Fruit fly (Drosophila melanogaster) whole organism, embryonic: ENCODE measurements around the gene CG15170.
A peak's percentile ranks its signal among the peaks of the same experiment; 100 is the strongest.

ENCODE experiments used
- Abd-B ChIP-seq: fragments of 200-800 bp; sonication (Bioruptor generic); optimal IDR thresholded peaks from 2 replicates; lab custom pipeline; 2018; ENCODE audit warnings: missing biosample characterization, mild to moderate bottlenecking, missing genetic modification characterization, moderate library complexity
- C15 ChIP-seq: fragments of 200-800 bp; sonication (Bioruptor generic); IDR thresholded peaks from 3 replicates; pipeline ENCODE4 v1.3.6; 2022; ENCODE audit warnings: missing biosample characterization, missing genetic modification characterization
- CG11247 ChIP-seq: fragments of 200-800 bp; sonication (Bioruptor generic); IDR thresholded peaks from 2 replicates; pipeline ENCODE4 v1.3.6; 2022; ENCODE audit warnings: missing biosample characterization, missing genetic modification characterization
- CG11398 ChIP-seq: fragments of 200-800 bp; sonication (Bioruptor generic); optimal IDR thresholded peaks from 2 replicates; lab custom pipeline; 2016; ENCODE audit warnings: missing biosample characterization, missing genetic modification characterization
- CG11504 ChIP-seq: fragments of 200-800 bp; sonication (Bioruptor generic); optimal IDR thresholded peaks from 3 replicates; lab custom pipeline; 2019; ENCODE audit warnings: missing biosample characterization, mild to moderate bottlenecking, missing genetic modification characterization, moderate library complexity
- CG11560 ChIP-seq: fragments of 200-800 bp; sonication (Bioruptor generic); IDR thresholded peaks from 3 replicates; pipeline ENCODE4 v1.3.6; 2022; ENCODE audit warnings: missing biosample characterization, missing genetic modification characterization
- CG13287 ChIP-seq: fragments of 200-800 bp; sonication (Bioruptor generic); IDR thresholded peaks from 2 replicates; pipeline ENCODE4 v1.3.6; 2022; ENCODE audit warnings: missing biosample characterization, missing genetic modification characterization; ENCODE audit not compliant: partially characterized antibody
- CG13894 ChIP-seq: fragments of 200-800 bp; sonication (Bioruptor generic); optimal IDR thresholded peaks from 3 replicates; lab custom pipeline; 2018; ENCODE audit warnings: missing biosample characterization, mild to moderate bottlenecking, missing genetic modification characterization, moderate library complexity
- CG18476 ChIP-seq: fragments of 200-800 bp; sonication (Bioruptor generic); optimal IDR thresholded peaks from 2 replicates; lab custom pipeline; 2016; ENCODE audit warnings: missing biosample characterization, mild to moderate bottlenecking, missing genetic modification characterization
- CG30403 ChIP-seq: fragments of 200-800 bp; sonication (Bioruptor generic); optimal IDR thresholded peaks from 3 replicates; lab custom pipeline; 2016; ENCODE audit warnings: missing biosample characterization, missing genetic modification characterization
- CG32532 ChIP-seq: fragments of 200-800 bp; sonication (Bioruptor generic); IDR thresholded peaks from 2 replicates; pipeline ENCODE4 v1.3.6; 2022; ENCODE audit warnings: missing biosample characterization, missing genetic modification characterization
- CG4360 ChIP-seq: fragments of 200-800 bp; sonication (Bioruptor generic); IDR thresholded peaks from 2 replicates; pipeline ENCODE4 v1.3.6; 2022; ENCODE audit warnings: missing biosample characterization, missing genetic modification characterization
- CG6689 ChIP-seq: fragments of 200-800 bp; sonication (Bioruptor generic); IDR thresholded peaks from 2 replicates; pipeline ENCODE4 v1.3.6; 2022; ENCODE audit warnings: missing biosample characterization, missing genetic modification characterization
- CG7556 ChIP-seq: fragments of 200-800 bp; sonication (Bioruptor generic); optimal IDR thresholded peaks from 2 replicates; lab custom pipeline; 2017; ENCODE audit warnings: missing biosample characterization, mild to moderate bottlenecking, missing genetic modification characterization
- CG7839 ChIP-seq: fragments of 200-800 bp; sonication (Bioruptor generic); optimal IDR thresholded peaks from 3 replicates; lab custom pipeline; 2018; ENCODE audit warnings: missing biosample characterization, mild to moderate bottlenecking, missing genetic modification characterization, moderate library complexity
- CG9215 ChIP-seq: fragments of 200-800 bp; sonication (Bioruptor generic); IDR thresholded peaks from 2 replicates; pipeline ENCODE4 v1.3.6; 2022; ENCODE audit warnings: missing biosample characterization, missing genetic modification characterization
- CG9727 ChIP-seq: fragments of 200-800 bp; sonication (Bioruptor generic); optimal IDR thresholded peaks from 3 replicates; lab custom pipeline; 2017; ENCODE audit warnings: missing biosample characterization, mild to moderate bottlenecking, missing genetic modification characterization
- Dbx ChIP-seq: fragments of 200-800 bp; sonication (Bioruptor generic); IDR thresholded peaks from 3 replicates; pipeline ENCODE4 v1.3.6; 2022; ENCODE audit warnings: missing biosample characterization, missing genetic modification characterization
- Drgx ChIP-seq: fragments of 200-800 bp; sonication (Bioruptor generic); IDR thresholded peaks from 2 replicates; pipeline ENCODE4 v1.3.6; 2022; ENCODE audit warnings: missing biosample characterization, missing genetic modification characterization
- E2f2 ChIP-seq: fragments of 200-800 bp; sonication (Bioruptor generic); IDR thresholded peaks from 2 replicates; pipeline ENCODE4 v1.3.6; 2022; ENCODE audit warnings: missing biosample characterization, missing genetic modification characterization
- ERR ChIP-seq: fragments of 200-800 bp; sonication (Bioruptor generic); optimal IDR thresholded peaks from 2 replicates; lab custom pipeline; 2016; ENCODE audit warnings: missing biosample characterization, missing genetic modification characterization
- Elba2 ChIP-seq: fragments of 200-800 bp; sonication (Bioruptor generic); optimal IDR thresholded peaks from 3 replicates; lab custom pipeline; 2016; ENCODE audit warnings: missing biosample characterization, missing genetic modification characterization
- Ets65A ChIP-seq: fragments of 200-800 bp; sonication (Bioruptor generic); peaks from one replicate; lab custom pipeline; 2016; ENCODE audit warnings: missing biosample characterization, missing genetic modification characterization
- Hr51 ChIP-seq, 2 experiments: fragments of 200-800 bp; sonication (Bioruptor generic); optimal IDR thresholded peaks; 2 replicates in 1 of 2; 3 replicates in 1 of 2; lab custom pipeline; 2016 to 2018; ENCODE audit warnings: missing biosample characterization in 2 of 2, missing genetic modification characterization in 2 of 2, mild to moderate bottlenecking in 1 of 2, moderate library complexity in 1 of 2
- Mrtf ChIP-seq: fragments of 200-800 bp; sonication (Bioruptor generic); IDR thresholded peaks from 3 replicates; pipeline ENCODE4 v1.3.6; 2022; ENCODE audit warnings: missing biosample characterization, missing genetic modification characterization
- Pdp1 ChIP-seq, 2 experiments: fragments of 200-800 bp; sonication (Bioruptor generic); optimal IDR thresholded peaks; 3 replicates each; lab custom pipeline; 2016; ENCODE audit warnings: missing biosample characterization in 2 of 2, missing genetic modification characterization in 2 of 2, mild to moderate bottlenecking in 1 of 2, moderate library complexity in 1 of 2
- Sox102F ChIP-seq: fragments of 200-800 bp; sonication (Bioruptor generic); optimal IDR thresholded peaks from 2 replicates; lab custom pipeline; 2018; ENCODE audit warnings: missing biosample characterization, mild to moderate bottlenecking, missing genetic modification characterization, moderate library complexity
- Sry-δ ChIP-seq: fragments of 200-800 bp; sonication (Bioruptor generic); optimal IDR thresholded peaks from 2 replicates; lab custom pipeline; 2016; ENCODE audit warnings: missing biosample characterization, missing genetic modification characterization
- Vsx1 ChIP-seq: fragments of 200-800 bp; sonication (Bioruptor generic); optimal IDR thresholded peaks from 2 replicates; lab custom pipeline; 2017; ENCODE audit warnings: missing biosample characterization, mild to moderate bottlenecking, missing genetic modification characterization, missing genetic modification reagents
- bsh ChIP-seq, 2 experiments: fragments of 200-800 bp; sonication (Bioruptor generic); optimal IDR thresholded peaks; 2 replicates each; lab custom pipeline; 2017 to 2018; ENCODE audit warnings: mild to moderate bottlenecking in 2 of 2, missing biosample characterization in 2 of 2, missing genetic modification characterization in 2 of 2, moderate library complexity in 1 of 2
- dimm ChIP-seq: fragments of 200-800 bp; sonication (Bioruptor generic); IDR thresholded peaks from 2 replicates; pipeline ENCODE4 v1.3.6; 2022; ENCODE audit warnings: missing biosample characterization, missing genetic modification characterization
- eve ChIP-seq, 2 experiments: fragments of >200 bp; optimal IDR thresholded peaks; 2 replicates each; lab custom pipeline; 2017; ENCODE audit warnings: missing biosample characterization in 2 of 2, missing genetic modification characterization in 2 of 2
- gem ChIP-seq: fragments of 200-800 bp; sonication (Bioruptor generic); optimal IDR thresholded peaks from 2 replicates; lab custom pipeline; 2019; ENCODE audit warnings: missing biosample characterization, mild to moderate bottlenecking, missing genetic modification characterization, moderate library complexity
- grau ChIP-seq: fragments of 200-800 bp; optimal IDR thresholded peaks from 3 replicates; lab custom pipeline; 2019; ENCODE audit warnings: missing biosample characterization, mild to moderate bottlenecking, missing genetic modification characterization, moderate library complexity
- gsb ChIP-seq: fragments of 200-800 bp; sonication (Bioruptor generic); IDR thresholded peaks from 2 replicates; pipeline ENCODE4 v1.3.6; 2022; ENCODE audit warnings: missing biosample characterization, missing genetic modification characterization
- hb ChIP-seq: fragments of 200-800 bp; sonication (Bioruptor generic); IDR thresholded peaks from 3 replicates; pipeline ENCODE4 v1.3.6; 2022; ENCODE audit warnings: missing biosample characterization, missing genetic modification characterization; ENCODE audit not compliant: partially characterized antibody
- nau ChIP-seq: fragments of 200-800 bp; sonication (Bioruptor generic); optimal IDR thresholded peaks from 3 replicates; lab custom pipeline; 2017; ENCODE audit warnings: missing biosample characterization, mild to moderate bottlenecking, missing genetic modification characterization, missing genetic modification reagents
- nom ChIP-seq: fragments of 200-800 bp; sonication (Bioruptor generic); optimal IDR thresholded peaks from 2 replicates; lab custom pipeline; 2017; ENCODE audit warnings: missing biosample characterization, missing genetic modification characterization, mild to moderate bottlenecking, moderate library complexity, missing genetic modification reagents
- oc ChIP-seq: fragments of 200-800 bp; sonication (Bioruptor generic); optimal IDR thresholded peaks from 2 replicates; lab custom pipeline; 2018; ENCODE audit warnings: missing biosample characterization, mild to moderate bottlenecking, missing genetic modification characterization, moderate library complexity
- otp ChIP-seq: fragments of 200-800 bp; sonication (Bioruptor generic); IDR thresholded peaks from 3 replicates; pipeline ENCODE4, ENCODE4 v1.3.6; 2022; ENCODE audit warnings: missing biosample characterization, missing genetic modification characterization
- pita ChIP-seq: fragments of 200-800 bp; sonication (Bioruptor generic); optimal IDR thresholded peaks from 2 replicates; lab custom pipeline; 2017; ENCODE audit warnings: missing biosample characterization, mild to moderate bottlenecking, missing genetic modification characterization
- prd ChIP-seq, 3 experiments: fragments of >200 bp in 2 of 3; fragments of 200-800 bp in 1 of 3; sonication (Bioruptor generic) in 1 of 3; optimal IDR thresholded peaks in 2 of 3; IDR thresholded peaks in 1 of 3; 2 replicates in 2 of 3; 3 replicates in 1 of 3; pipeline versions ENCODE4 v1.3.6 to Lab custom; 2017 to 2022; ENCODE audit warnings: missing biosample characterization in 1 of 3, missing genetic modification characterization in 1 of 3
- psq ChIP-seq: fragments of 200-800 bp; sonication (Bioruptor generic); optimal IDR thresholded peaks from 2 replicates; lab custom pipeline; 2017; ENCODE audit warnings: missing biosample characterization, missing genetic modification characterization
- row ChIP-seq: fragments of 200-800 bp; sonication (Bioruptor generic); IDR thresholded peaks from 3 replicates; pipeline ENCODE4 v1.3.6; 2022; ENCODE audit warnings: missing biosample characterization, missing genetic modification characterization
- sens ChIP-seq: fragments of 200-800 bp; sonication (Bioruptor generic); peaks from one replicate; lab custom pipeline; 2016; ENCODE audit warnings: missing biosample characterization, missing genetic modification characterization

CG15170 gene

DNA sequence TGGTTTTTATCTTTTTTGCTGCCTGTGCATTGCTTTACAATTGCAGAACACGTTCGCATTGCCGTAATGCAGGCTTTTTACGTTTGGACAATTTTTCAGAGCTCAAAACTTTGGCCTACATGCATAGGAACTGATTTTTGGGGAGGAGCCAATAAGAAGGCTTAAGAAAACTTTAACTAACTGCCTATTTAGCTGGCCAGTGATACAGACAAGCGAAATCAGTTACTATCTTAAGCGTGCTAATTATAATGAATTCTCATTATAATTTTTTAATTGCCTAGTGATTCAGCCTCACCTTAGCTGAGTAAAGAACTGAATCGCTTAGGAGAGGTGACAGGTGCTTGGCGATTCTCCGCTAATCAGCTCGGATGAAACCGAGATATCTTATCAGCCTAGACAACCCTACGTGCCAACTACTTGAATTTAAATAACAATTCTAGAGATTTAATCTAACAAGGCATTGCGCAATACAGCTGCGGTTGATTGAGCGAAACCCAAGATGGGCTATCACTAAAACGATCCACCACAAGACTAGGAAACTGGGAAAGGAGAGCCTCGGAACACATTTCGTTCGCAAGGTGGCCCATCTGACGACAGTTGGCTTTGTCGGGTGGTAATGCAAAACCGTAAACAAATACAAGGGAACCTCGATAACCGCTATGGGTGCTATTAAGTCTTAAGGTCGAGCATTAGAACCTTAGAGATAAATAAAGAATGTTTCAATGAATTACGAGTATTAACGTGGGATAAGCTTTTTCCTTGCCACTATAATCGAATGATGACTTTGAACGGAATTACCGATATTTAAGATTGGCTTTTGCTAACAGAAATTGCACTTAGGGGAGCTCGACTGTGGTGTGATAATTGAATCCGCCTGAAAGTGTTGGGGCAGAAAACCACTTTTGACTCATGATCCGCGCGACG is 4.6 kb downstream of the CG15170 start (continued):
- no peak for TF ChIP-seq CG13894
- no peak for TF ChIP-seq Elba2 (GFP tag; lab: Kevin White, UChicago)
- no peak for TF ChIP-seq CG4360
- no peak for TF ChIP-seq pita (GFP tag; lab: Kevin White, UChicago)
- no peak for TF ChIP-seq psq (GFP tag; lab: Kevin White, UChicago)
- no peak for TF ChIP-seq CG11398
- no peak for TF ChIP-seq dimm (GFP tag; lab: Robert Waterston, UW)
- TF ChIP-seq nau (GFP tag; lab: Kevin White, UChicago) = no peak
- no peak for TF ChIP-seq gsb (GFP tag; lab: Robert Waterston, UW)
- TF ChIP-seq E2f2 (GFP tag; lab: Robert Waterston, UW) = no peak

dm6 chr2L:18984158-18984557 is 5.9 kb downstream of the CG15170 start:
- TF ChIP-seq prd (optimal IDR thresholded peaks at IDR 0.05; lab: Kevin White, UChicago) (no peak), prd (GFP tag; IDR thresholded peaks at IDR 0.05; lab: Robert Waterston, UW) (no peak), CG13287 (GFP tag; lab: Robert Waterston, UW) (no peak), oc (tag; lab: Kevin White, UChicago) (no peak), C15 (GFP tag; lab: Robert Waterston, UW) (no peak), nom (GFP tag; lab: Kevin White, UChicago) (peak; percentile 24), Mrtf (GFP tag; lab: Robert Waterston, UW) (no peak), otp (no peak), Sry-δ (GFP tag; lab: Kevin White, UChicago) (no peak), CG32532 (GFP tag; lab: Robert Waterston, UW) (no peak), Ets65A (GFP tag; lab: Kevin White, UChicago) (peak; percentile 20), hb (GFP tag; lab: Robert Waterston, UW) (no peak), sens (GFP tag; lab: Kevin White, UChicago) (peak; percentile 65), Vsx1 (no peak), Abd-B (GFP tag; lab: Kevin White, UChicago) (no peak), ERR (GFP tag; lab: Kevin White, UChicago) (no peak), CG18476 (GFP tag; lab: Kevin White, UChicago) (no peak), CG6689 (GFP tag; lab: Robert Waterston, UW) (no peak), CG11247 (GFP tag; lab: Robert Waterston, UW) (no peak), CG9727 (GFP tag; lab: Kevin White, UChicago) (no peak), CG11560 (no peak), Pdp1 (GFP tag; optimal IDR thresholded peaks at IDR 0.05; lab: Kevin White, UChicago) (no peak)

- TF ChIP-seq CG7839 (tag; lab: Kevin White, UChicago) (peak; percentile 20), eve (GFP tag; optimal IDR thresholded peaks at IDR 0.05; lab: Kevin White, UChicago) (peak in 1 of 2 experiments; percentile 43), CG7556 (GFP tag; lab: Kevin White, UChicago) (peak; percentile 33), CG11504 (tag; lab: Kevin White, UChicago) (peak; percentile 51), grau (tag; lab: Kevin White, UChicago) (peak; percentile 84), Hr51 (GFP tag; optimal IDR thresholded peaks at IDR 0.05; lab: Kevin White, UChicago) (peak in 1 of 2 experiments; percentile 15), row (GFP tag; lab: Robert Waterston, UW) (peak; percentile 49), Drgx (GFP tag; lab: Robert Waterston, UW) (no peak), gem (peak; percentile 41), CG9215 (GFP tag; lab: Robert Waterston, UW) (0 out of 2 replicates have a peak, but pooled peaks have one; percentile 12), Sox102F (peak; percentile 3), Dbx (GFP tag; lab: Robert Waterston, UW) (no peak), CG30403 (GFP tag; lab: Kevin White, UChicago) (peak; percentile 4), bsh (GFP tag; optimal IDR thresholded peaks at IDR 0.05; lab: Kevin White, UChicago) (peak in 1 of 2 experiments; percentile 15)
These were observed 6.9 kb downstream of the CG15170 start for dm6 chr2L:18982826-18983758.
